4 fruit fly cellular contexts compared by ENCODE assay signal in the genomic region with DNA sequence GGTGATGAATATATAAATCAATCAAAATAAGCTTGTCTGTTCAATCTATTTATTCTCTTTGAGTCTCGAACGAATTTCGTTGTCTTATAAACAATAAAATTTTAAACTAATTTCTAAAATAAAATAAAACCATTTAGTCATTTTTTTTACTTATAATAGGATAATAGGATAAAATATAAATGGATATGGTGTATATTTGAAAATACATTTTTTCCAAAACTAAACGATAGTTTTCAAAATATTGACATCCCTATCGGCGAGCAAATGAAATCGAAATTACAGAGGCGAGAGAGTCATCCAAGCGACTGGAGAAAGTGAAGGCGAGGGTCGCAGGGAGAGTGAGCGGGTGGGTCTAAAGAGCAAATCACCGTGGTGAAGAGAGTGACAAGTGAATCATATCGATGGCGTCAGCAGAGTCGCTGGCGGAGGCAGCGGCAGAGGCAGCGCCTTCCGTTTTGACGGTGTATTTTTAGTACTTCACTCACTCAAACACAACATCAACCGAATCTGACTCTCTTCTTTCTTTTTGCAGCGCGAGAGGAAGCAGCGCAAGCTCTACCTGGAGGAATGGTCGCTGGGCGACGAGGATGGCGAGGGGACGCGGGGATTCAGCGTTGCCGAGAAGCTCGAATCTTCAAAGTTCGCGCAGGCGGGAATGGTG.
TF ChIP-seq lines count a peak whose summit lies in the region.

No protein-coding gene starts in this region.

TF ChIP-seq in whole organism, adult, 20 proteins besides CTCF, POLR2A, EP300 and RAD21 (continued from another document):
- peak; percentile 93 for TF ChIP-seq bab1 (GFP tag; optimal IDR thresholded peaks at IDR 0.05; lab: Kevin White, UChicago)
- peak; percentile 89 for TF ChIP-seq pad (GFP tag; optimal IDR thresholded peaks at IDR 0.05; lab: Kevin White, UChicago)
- peak; percentile 96 for TF ChIP-seq Clk (GFP tag; optimal IDR thresholded peaks at IDR 0.05; lab: Kevin White, UChicago)
- peak; percentile 88 for TF ChIP-seq tj (GFP tag; optimal IDR thresholded peaks at IDR 0.05; lab: Kevin White, UChicago)

TF ChIP-seq in whole organism, embryonic, 481 proteins besides CTCF, POLR2A, EP300 and RAD21 (continued from another document and continues in another):
- TF ChIP-seq ash1 (GFP tag; optimal IDR thresholded peaks at IDR 0.05; lab: Kevin White, UChicago) (peak; percentile 74), CG14667 (GFP tag; IDR thresholded peaks at IDR 0.05; lab: Robert Waterston, UW) (no peak), CG10209 (GFP tag; optimal IDR thresholded peaks at IDR 0.05; lab: Kevin White, UChicago) (peak; percentile 98), CG11093 (GFP tag; IDR thresholded peaks at IDR 0.05; lab: Robert Waterston, UW) (peak; percentile 85), jing (GFP tag; optimal IDR thresholded peaks at IDR 0.05; lab: Kevin White, UChicago) (peak; percentile 79), BEAF-32 (GFP tag; optimal IDR thresholded peaks at IDR 0.05; lab: Kevin White, UChicago) (peak; percentile 82), CG16863 (GFP tag; optimal IDR thresholded peaks at IDR 0.05; lab: Kevin White, UChicago) (peak; percentile 44), CG30020 (tag; optimal IDR thresholded peaks at IDR 0.05; lab: Kevin White, UChicago) (peak; percentile 91), Fer3 (tag; optimal IDR thresholded peaks at IDR 0.05; lab: Kevin White, UChicago) (peak; percentile 98), HLH54F (GFP tag; optimal IDR thresholded peaks at IDR 0.05; lab: Kevin White, UChicago) (peak; percentile 66), fd64A (GFP tag; optimal IDR thresholded peaks at IDR 0.05; lab: Kevin White, UChicago) (peak; percentile 67), jigr1 (GFP tag; IDR thresholded peaks at IDR 0.05; lab: Robert Waterston, UW) (no peak), slp2 (GFP tag; optimal IDR thresholded peaks at IDR 0.05; lab: Kevin White, UChicago) (peak; percentile 44), nom (GFP tag; optimal IDR thresholded peaks at IDR 0.05; lab: Kevin White, UChicago) (peak; percentile 98), Stat92E (GFP tag; optimal IDR thresholded peaks at IDR 0.05; lab: Kevin White, UChicago) (peak in 1 of 3 experiments; percentile 93), CG11504 (tag; optimal IDR thresholded peaks at IDR 0.05; lab: Kevin White, UChicago) (peak; percentile 98), CG17385 (GFP tag; optimal IDR thresholded peaks at IDR 0.05; lab: Kevin White, UChicago) (peak; percentile 95), CG3065 (GFP tag; optimal IDR thresholded peaks at IDR 0.05; lab: Kevin White, UChicago) (peak; percentile 81), CG9215 (GFP tag; IDR thresholded peaks at IDR 0.05; lab: Robert Waterston, UW) (no peak), CG11695 (GFP tag; IDR thresholded peaks at IDR 0.05; lab: Robert Waterston, UW) (no peak), CG31441 (GFP tag; IDR thresholded peaks at IDR 0.05; lab: Robert Waterston, UW) (no peak), stc (GFP tag; IDR thresholded peaks at IDR 0.05; lab: Robert Waterston, UW) (no peak), MBD-R2 (GFP tag; IDR thresholded peaks at IDR 0.05; lab: Robert Waterston, UW) (no peak), CG34422 (GFP tag; IDR thresholded peaks at IDR 0.05; lab: Robert Waterston, UW) (no peak), CG13424 (tag; optimal IDR thresholded peaks at IDR 0.05; lab: Kevin White, UChicago) (peak; percentile 99), CG10147 (GFP tag; optimal IDR thresholded peaks at IDR 0.05; lab: Kevin White, UChicago) (peak; percentile 99), CG15269 (tag; optimal IDR thresholded peaks at IDR 0.05; lab: Kevin White, UChicago) (peak; percentile 98), CG7357 (GFP tag; IDR thresholded peaks at IDR 0.05; lab: Robert Waterston, UW) (peak; percentile 84), Six4 (GFP tag; optimal IDR thresholded peaks at IDR 0.05; lab: Kevin White, UChicago) (peak; percentile 96), grau (tag; optimal IDR thresholded peaks at IDR 0.05; lab: Kevin White, UChicago) (peak; percentile 99), CG6654 (GFP tag; optimal IDR thresholded peaks at IDR 0.05; lab: Kevin White, UChicago) (peak; percentile 84), CG15696 (tag; optimal IDR thresholded peaks at IDR 0.05; lab: Kevin White, UChicago) (peak; percentile 96), CG43689 (GFP tag; IDR thresholded peaks at IDR 0.05; lab: Robert Waterston, UW) (no peak), seq (GFP tag; IDR thresholded peaks at IDR 0.05; lab: Robert Waterston, UW) (no peak), nau (GFP tag; optimal IDR thresholded peaks at IDR 0.05; lab: Kevin White, UChicago) (peak; percentile 96), Tbp (GFP tag; optimal IDR thresholded peaks at IDR 0.05; lab: Kevin White, UChicago) (no peak), mld (GFP tag; IDR thresholded peaks at IDR 0.05; lab: Robert Waterston, UW; ENCODE audit: partially characterized antibody) (no peak), CG33213 (GFP tag; optimal IDR thresholded peaks at IDR 0.05; lab: Kevin White, UChicago) (peak; percentile 19), CG12769 (tag; optimal IDR thresholded peaks at IDR 0.05; lab: Kevin White, UChicago) (peak; percentile 98), ems (GFP tag; optimal IDR thresholded peaks at IDR 0.05; lab: Kevin White, UChicago) (peak; percentile 45)

TF ChIP-seq in whole organism, prepupa, 60 proteins besides CTCF, POLR2A, EP300 and RAD21 (continued from another document and continues in another):
- TF ChIP-seq spab (GFP tag; optimal IDR thresholded peaks at IDR 0.05; lab: Kevin White, UChicago) = peak; percentile 77
- peak; percentile 92 for TF ChIP-seq topi (GFP tag; optimal IDR thresholded peaks at IDR 0.05; lab: Kevin White, UChicago)
- TF ChIP-seq net (GFP tag; optimal IDR thresholded peaks at IDR 0.05; lab: Kevin White, UChicago) = peak; percentile 95
- TF ChIP-seq CG6163 (GFP tag; IDR thresholded peaks at IDR 0.05; lab: Robert Waterston, UW) = no peak
- TF ChIP-seq CG15336 (GFP tag; IDR thresholded peaks at IDR 0.05; lab: Robert Waterston, UW) = no peak
- peak; percentile 97 for TF ChIP-seq CG6276 (GFP tag; optimal IDR thresholded peaks at IDR 0.05; lab: Kevin White, UChicago)
- TF ChIP-seq salr (GFP tag; optimal IDR thresholded peaks at IDR 0.05; lab: Kevin White, UChicago) = peak; percentile 15 to 97
- peak; percentile 79 for TF ChIP-seq Eip75B (GFP tag; optimal IDR thresholded peaks at IDR 0.05; lab: Kevin White, UChicago)
- peak; percentile 86 for TF ChIP-seq Ets96B (tag; optimal IDR thresholded peaks at IDR 0.05; lab: Kevin White, UChicago)
- TF ChIP-seq achi (GFP tag; optimal IDR thresholded peaks at IDR 0.05; lab: Kevin White, UChicago) = peak; percentile 92
- TF ChIP-seq CG6808 (GFP tag; optimal IDR thresholded peaks at IDR 0.05; lab: Kevin White, UChicago) = peak; percentile 86
- TF ChIP-seq CG10631 (GFP tag; optimal IDR thresholded peaks at IDR 0.05; lab: Kevin White, UChicago) = peak; percentile 93
- peak; percentile 100 for TF ChIP-seq Blimp-1 (GFP tag; optimal IDR thresholded peaks at IDR 0.05; lab: Kevin White, UChicago)
- TF ChIP-seq CG8632 (GFP tag; optimal IDR thresholded peaks at IDR 0.05; lab: Kevin White, UChicago) = peak; percentile 82
- TF ChIP-seq CG11762 (GFP tag; optimal IDR thresholded peaks at IDR 0.05; lab: Kevin White, UChicago; ENCODE audit: insufficient read depth) = peak; percentile 72
- TF ChIP-seq acj6 (GFP tag; optimal IDR thresholded peaks at IDR 0.05; lab: Kevin White, UChicago) = peak; percentile 87
- peak; percentile 83 for TF ChIP-seq CG16779 (tag; optimal IDR thresholded peaks at IDR 0.05; lab: Kevin White, UChicago)
- peak; percentile 58 for TF ChIP-seq fkh (GFP tag; optimal IDR thresholded peaks at IDR 0.05; lab: Kevin White, UChicago)
- no peak for TF ChIP-seq eg (GFP tag; IDR thresholded peaks at IDR 0.05; lab: Robert Waterston, UW)
- TF ChIP-seq Sox14 (GFP tag; optimal IDR thresholded peaks at IDR 0.05; lab: Kevin White, UChicago) = peak; percentile 86
- TF ChIP-seq Hr38 (GFP tag; optimal IDR thresholded peaks at IDR 0.05; lab: Kevin White, UChicago) = peak; percentile 34
- TF ChIP-seq pdm3 (GFP tag; optimal IDR thresholded peaks at IDR 0.05; lab: Kevin White, UChicago) = peak; percentile 87
- peak; percentile 59 for TF ChIP-seq fd85E (GFP tag; optimal IDR thresholded peaks at IDR 0.05; lab: Kevin White, UChicago)
- peak; percentile 91 for TF ChIP-seq Met (GFP tag; optimal IDR thresholded peaks at IDR 0.05; lab: Kevin White, UChicago)
- peak; percentile 92 for TF ChIP-seq esn (GFP tag; optimal IDR thresholded peaks at IDR 0.05; lab: Kevin White, UChicago)
- TF ChIP-seq Eip78C (GFP tag; lab: Kevin White, UChicago) = peak; percentile 97
- TF ChIP-seq CG10669 (GFP tag; optimal IDR thresholded peaks at IDR 0.05; lab: Kevin White, UChicago) = peak; percentile 73
- TF ChIP-seq CG8119 (GFP tag; IDR thresholded peaks at IDR 0.05; lab: Robert Waterston, UW) = no peak
- TF ChIP-seq Sox15 (GFP tag; optimal IDR thresholded peaks at IDR 0.05; lab: Kevin White, UChicago) = peak; percentile 35
- TF ChIP-seq Smox (GFP tag; optimal IDR thresholded peaks at IDR 0.05; lab: Kevin White, UChicago) = peak; percentile 90
- peak; percentile 94 for TF ChIP-seq Lpt (GFP tag; optimal IDR thresholded peaks at IDR 0.05; lab: Kevin White, UChicago)
- peak; percentile 99 for TF ChIP-seq CG32006 (GFP tag; optimal IDR thresholded peaks at IDR 0.05; lab: Kevin White, UChicago)
- TF ChIP-seq dac (GFP tag; optimal IDR thresholded peaks at IDR 0.05; lab: Kevin White, UChicago) = peak; percentile 94
- peak; percentile 87 for TF ChIP-seq cyc (GFP tag; optimal IDR thresholded peaks at IDR 0.05; lab: Kevin White, UChicago)
- peak; percentile 86 for TF ChIP-seq CG6792 (GFP tag; optimal IDR thresholded peaks at IDR 0.05; lab: Kevin White, UChicago)
- peak; percentile 78 for TF ChIP-seq vri (GFP tag; optimal IDR thresholded peaks at IDR 0.05; lab: Kevin White, UChicago)
- peak; percentile 92 for TF ChIP-seq Sox102F (GFP tag; optimal IDR thresholded peaks at IDR 0.05; lab: Kevin White, UChicago)
- TF ChIP-seq dsx (GFP tag; optimal IDR thresholded peaks at IDR 0.05; lab: Kevin White, UChicago; ENCODE audit: poor library complexity, severe bottlenecking) = peak; percentile 86
- no peak for TF ChIP-seq Gug (GFP tag; IDR thresholded peaks at IDR 0.05; lab: Robert Waterston, UW)
- peak; percentile 62 for TF ChIP-seq Hr39 (GFP tag; optimal IDR thresholded peaks at IDR 0.05; lab: Kevin White, UChicago)
- peak; percentile 83 for TF ChIP-seq CG7368 (GFP tag; optimal IDR thresholded peaks at IDR 0.05; lab: Kevin White, UChicago)
- TF ChIP-seq CG4318 (GFP tag; optimal IDR thresholded peaks at IDR 0.05; lab: Kevin White, UChicago) = peak; percentile 96

TF ChIP-seq in whole organism, wandering third instar larva, 38 proteins besides CTCF, POLR2A, EP300 and RAD21 (continued from another document):
- peak; percentile 84 for TF ChIP-seq Jra (GFP tag; optimal IDR thresholded peaks at IDR 0.05; lab: Kevin White, UChicago)
- peak; percentile 90 for TF ChIP-seq h (GFP tag; optimal IDR thresholded peaks at IDR 0.05; lab: Kevin White, UChicago)
- TF ChIP-seq Vsx2 (GFP tag; optimal IDR thresholded peaks at IDR 0.05; lab: Kevin White, UChicago; ENCODE audit: partially characterized antibody) = peak; percentile 96
- TF ChIP-seq CG9705 (GFP tag; optimal IDR thresholded peaks at IDR 0.05; lab: Kevin White, UChicago) = peak; percentile 72
- TF ChIP-seq dsf (GFP tag; optimal IDR thresholded peaks at IDR 0.05; lab: Kevin White, UChicago; ENCODE audit: borderline replicate concordance) = peak; percentile 81
- TF ChIP-seq tai (GFP tag; optimal IDR thresholded peaks at IDR 0.05; lab: Kevin White, UChicago) = no peak
- TF ChIP-seq CG32264 (GFP tag; optimal IDR thresholded peaks at IDR 0.05; lab: Kevin White, UChicago) = peak; percentile 21
- TF ChIP-seq lola (GFP tag; optimal IDR thresholded peaks at IDR 0.05; lab: Kevin White, UChicago) = no peak
- TF ChIP-seq pan (optimal IDR thresholded peaks at IDR 0.05; lab: Kevin White, UChicago) = no peak
- TF ChIP-seq woc (GFP tag; optimal IDR thresholded peaks at IDR 0.05; lab: Kevin White, UChicago) = peak; percentile 73
- TF ChIP-seq Hr83 (GFP tag; optimal IDR thresholded peaks at IDR 0.05; lab: Kevin White, UChicago; ENCODE audit: poor library complexity, severe bottlenecking) = peak; percentile 28
- TF ChIP-seq N (GFP tag; optimal IDR thresholded peaks at IDR 0.05; lab: Kevin White, UChicago) = no peak
- TF ChIP-seq rgr (GFP tag; optimal IDR thresholded peaks at IDR 0.05; lab: Kevin White, UChicago) = peak; percentile 95
- peak; percentile 81 for TF ChIP-seq dmrt93B (GFP tag; optimal IDR thresholded peaks at IDR 0.05; lab: Kevin White, UChicago)
- no peak for TF ChIP-seq usp (GFP tag; optimal IDR thresholded peaks at IDR 0.05; lab: Kevin White, UChicago)
- TF ChIP-seq foxo (GFP tag; optimal IDR thresholded peaks at IDR 0.05; lab: Kevin White, UChicago) = peak in 1 of 2 experiments; percentile 94
- peak; percentile 77 for TF ChIP-seq sage (GFP tag; optimal IDR thresholded peaks at IDR 0.05; lab: Kevin White, UChicago)
- TF ChIP-seq HLH106 (tag; optimal IDR thresholded peaks at IDR 0.05; lab: Kevin White, UChicago) = peak; percentile 96
